Fruit fly (Drosophila melanogaster) whole organism, prepupa: Measurements from ENCODE around the gene CG7332.

Source experiments
- Blimp-1 ChIP-seq: fragments of 200-800 bp; sonication (Bioruptor generic); optimal IDR thresholded peaks from 3 replicates; lab custom pipeline; 2017; ENCODE audit warnings: missing biosample characterization, missing genetic modification characterization, mild to moderate bottlenecking, moderate library complexity, missing genetic modification reagents
- CG10631 ChIP-seq: fragments of 200-800 bp; sonication (Bioruptor generic); optimal IDR thresholded peaks from 2 replicates; lab custom pipeline; 2016; ENCODE audit warnings: missing biosample characterization, missing genetic modification characterization
- CG10669 ChIP-seq: fragments of 200-800 bp; sonication (Bioruptor generic); optimal IDR thresholded peaks from 3 replicates; lab custom pipeline; 2018; ENCODE audit warnings: missing biosample characterization, mild to moderate bottlenecking, missing genetic modification characterization, moderate library complexity
- CG11294 ChIP-seq: fragments of 200-800 bp; sonication (Bioruptor generic); IDR thresholded peaks from 2 replicates; pipeline ENCODE4 v1.3.6; 2022; ENCODE audit warnings: missing biosample characterization, missing genetic modification characterization
- CG15336 ChIP-seq: fragments of 200-800 bp; sonication (Bioruptor generic); IDR thresholded peaks from 2 replicates; pipeline ENCODE4 v1.3.6; 2022; ENCODE audit warnings: missing biosample characterization, missing genetic modification characterization
- CG1621 ChIP-seq: fragments of 200-800 bp; sonication (Bioruptor generic); optimal IDR thresholded peaks from 3 replicates; lab custom pipeline; 2018; ENCODE audit warnings: missing biosample characterization, mild to moderate bottlenecking, missing genetic modification characterization
- CG3032 ChIP-seq: fragments of 200-800 bp; optimal IDR thresholded peaks from 2 replicates; lab custom pipeline; 2019; ENCODE audit warnings: missing biosample characterization, mild to moderate bottlenecking, missing genetic modification characterization, moderate library complexity
- CG31627 ChIP-seq: fragments of 200-800 bp; sonication (Bioruptor generic); optimal IDR thresholded peaks from 3 replicates; lab custom pipeline; 2016; ENCODE audit warnings: missing biosample characterization, missing genetic modification characterization
- CG3919 ChIP-seq: fragments of 200-800 bp; sonication (Bioruptor generic); optimal IDR thresholded peaks from 3 replicates; lab custom pipeline; 2016; ENCODE audit warnings: missing biosample characterization, missing genetic modification characterization
- CG4318 ChIP-seq: fragments of 200-800 bp; sonication (Bioruptor generic); optimal IDR thresholded peaks from 3 replicates; lab custom pipeline; 2017; ENCODE audit warnings: missing biosample characterization, mild to moderate bottlenecking, missing genetic modification characterization
- CG6163 ChIP-seq: fragments of 200-800 bp; sonication (Bioruptor generic); IDR thresholded peaks from 3 replicates; pipeline ENCODE4 v1.3.6; 2022; ENCODE audit warnings: missing biosample characterization, missing genetic modification characterization
- CG6808 ChIP-seq: fragments of 200-800 bp; sonication (Bioruptor generic); optimal IDR thresholded peaks from 3 replicates; lab custom pipeline; 2017; ENCODE audit warnings: missing biosample characterization, missing genetic modification characterization, mild to moderate bottlenecking, moderate library complexity, missing genetic modification reagents
- CG6854 ChIP-seq: fragments of 200-800 bp; sonication (Bioruptor generic); optimal IDR thresholded peaks from 2 replicates; lab custom pipeline; 2017; ENCODE audit warnings: missing biosample characterization, mild to moderate bottlenecking, missing genetic modification characterization
- CG8119 ChIP-seq: fragments of 200-800 bp; sonication (Bioruptor generic); IDR thresholded peaks from 3 replicates; pipeline ENCODE4 v1.3.6; 2022; ENCODE audit warnings: missing biosample characterization, missing genetic modification characterization
- CG8319 ChIP-seq: fragments of 200-800 bp; sonication (Bioruptor generic); optimal IDR thresholded peaks from 3 replicates; lab custom pipeline; 2016; ENCODE audit warnings: missing biosample characterization, missing genetic modification characterization
- CG8632 ChIP-seq: fragments of 200-800 bp; sonication (Bioruptor generic); optimal IDR thresholded peaks from 3 replicates; lab custom pipeline; 2016; ENCODE audit warnings: missing biosample characterization, missing genetic modification characterization
- CG9139 ChIP-seq: fragments of 200-800 bp; sonication (Bioruptor generic); optimal IDR thresholded peaks from 3 replicates; lab custom pipeline; 2017; ENCODE audit warnings: missing biosample characterization, mild to moderate bottlenecking, missing genetic modification characterization
- Eip78C ChIP-seq: fragments of 200-800 bp; sonication (Bioruptor generic); peaks from one replicate; lab custom pipeline; 2016; ENCODE audit warnings: missing biosample characterization, missing genetic modification characterization
- Ets21C ChIP-seq: fragments of 200-800 bp; sonication (Bioruptor generic); optimal IDR thresholded peaks from 3 replicates; lab custom pipeline; 2016; ENCODE audit warnings: missing biosample characterization, missing genetic modification characterization
- Gug ChIP-seq: fragments of 200-800 bp; sonication (Bioruptor generic); IDR thresholded peaks from 2 replicates; pipeline ENCODE4 v1.3.6; 2022; ENCODE audit warnings: missing biosample characterization, missing genetic modification characterization
- Hr38 ChIP-seq: sonication (Bioruptor generic); optimal IDR thresholded peaks from 2 replicates; lab custom pipeline; 2016; ENCODE audit warnings: missing biosample characterization, missing genetic modification characterization
- Hr39 ChIP-seq: fragments of 200-800 bp; sonication (Bioruptor generic); optimal IDR thresholded peaks from 2 replicates; lab custom pipeline; 2016; ENCODE audit warnings: missing biosample characterization, missing genetic modification characterization
- Hr4 ChIP-seq: fragments of 200-800 bp; sonication (Bioruptor generic); optimal IDR thresholded peaks from 3 replicates; lab custom pipeline; 2016; ENCODE audit warnings: missing biosample characterization, missing genetic modification characterization
- Lpt ChIP-seq: fragments of 200-800 bp; sonication (Bioruptor generic); optimal IDR thresholded peaks from 3 replicates; lab custom pipeline; 2016; ENCODE audit warnings: missing biosample characterization, missing genetic modification characterization
- Met ChIP-seq: fragments of 200-800 bp; sonication (Bioruptor generic); optimal IDR thresholded peaks from 3 replicates; lab custom pipeline; 2016; ENCODE audit warnings: missing biosample characterization, missing genetic modification characterization
- OdsH ChIP-seq: fragments of 200-800 bp; sonication (Bioruptor generic); optimal IDR thresholded peaks from 3 replicates; lab custom pipeline; 2016; ENCODE audit warnings: missing biosample characterization, missing genetic modification characterization
- Smox ChIP-seq: fragments of 200-800 bp; sonication (Bioruptor generic); optimal IDR thresholded peaks from 3 replicates; lab custom pipeline; 2016; ENCODE audit warnings: missing biosample characterization, missing genetic modification characterization
- Sox102F ChIP-seq: fragments of 200-800 bp; sonication (Bioruptor generic); optimal IDR thresholded peaks from 2 replicates; lab custom pipeline; 2016; ENCODE audit warnings: missing biosample characterization, mild to moderate bottlenecking, missing genetic modification characterization
- achi ChIP-seq: fragments of 200-800 bp; sonication (Bioruptor generic); optimal IDR thresholded peaks from 3 replicates; lab custom pipeline; 2016; ENCODE audit warnings: missing biosample characterization, missing genetic modification characterization
- cyc ChIP-seq: fragments of 200-800 bp; sonication (Bioruptor generic); optimal IDR thresholded peaks from 3 replicates; lab custom pipeline; 2016; ENCODE audit warnings: missing biosample characterization, missing genetic modification characterization
- dsx ChIP-seq: fragments of 200-800 bp; optimal IDR thresholded peaks from 3 replicates; lab custom pipeline; 2019; ENCODE audit warnings: missing biosample characterization, mild to moderate bottlenecking, missing genetic modification characterization, moderate library complexity; ENCODE audit not compliant: poor library complexity, severe bottlenecking
- esn ChIP-seq: fragments of 200-800 bp; sonication (Bioruptor generic); optimal IDR thresholded peaks from 2 replicates; lab custom pipeline; 2016; ENCODE audit warnings: missing biosample characterization, mild to moderate bottlenecking, missing genetic modification characterization, moderate library complexity
- fd59A ChIP-seq: fragments of 200-800 bp; sonication (Bioruptor generic); optimal IDR thresholded peaks from 2 replicates; lab custom pipeline; 2017; ENCODE audit warnings: missing biosample characterization, mild to moderate bottlenecking, missing genetic modification characterization, missing genetic modification reagents
- fd85E ChIP-seq: fragments of 200-800 bp; sonication (Bioruptor generic); optimal IDR thresholded peaks from 3 replicates; lab custom pipeline; 2016; ENCODE audit warnings: missing biosample characterization, missing genetic modification characterization
- lz ChIP-seq: fragments of 200-800 bp; sonication (Bioruptor generic); optimal IDR thresholded peaks from 3 replicates; lab custom pipeline; 2016; ENCODE audit warnings: missing biosample characterization, missing genetic modification characterization
- pdm3 ChIP-seq: fragments of 200-800 bp; sonication (Bioruptor generic); optimal IDR thresholded peaks from 3 replicates; lab custom pipeline; 2016; ENCODE audit warnings: missing biosample characterization, missing genetic modification characterization
- salr ChIP-seq, 2 experiments: fragments of 200-800 bp; sonication (Bioruptor generic); optimal IDR thresholded peaks; 3 replicates each; lab custom pipeline; 2016 to 2018; ENCODE audit warnings: missing biosample characterization in 2 of 2, missing genetic modification characterization in 2 of 2, mild to moderate bottlenecking in 1 of 2
- spab ChIP-seq: fragments of 200-800 bp; sonication (Bioruptor generic); optimal IDR thresholded peaks from 2 replicates; lab custom pipeline; 2017; ENCODE audit warnings: missing biosample characterization, mild to moderate bottlenecking, missing genetic modification characterization, missing genetic modification reagents
- ss ChIP-seq, 2 experiments: fragments of 200-800 bp; sonication (Bioruptor generic); optimal IDR thresholded peaks; 2 replicates in 1 of 2; 3 replicates in 1 of 2; lab custom pipeline; 2017 to 2018; ENCODE audit warnings: mild to moderate bottlenecking in 2 of 2, missing biosample characterization in 2 of 2, missing genetic modification characterization in 2 of 2, moderate library complexity in 1 of 2
- svp ChIP-seq: fragments of 200-800 bp; sonication (Bioruptor generic); peaks from one replicate; lab custom pipeline; 2016; ENCODE audit warnings: missing biosample characterization, missing genetic modification characterization
- vri ChIP-seq: fragments of 200-800 bp; sonication (Bioruptor generic); optimal IDR thresholded peaks from 3 replicates; lab custom pipeline; 2016; ENCODE audit warnings: missing biosample characterization, mild to moderate bottlenecking, missing genetic modification characterization

The CG7332 gene

dm6 chrX:18857356-18857807 is 26.9 kb upstream of the CG7332 start, which contains the start of gene CG7322:
Gene CG7322, minus strand, starts transcription at chrX:18857757.
- no peak for TF ChIP-seq Sox102F (GFP tag; lab: Kevin White, UChicago)
- TF ChIP-seq vri (GFP tag; lab: Kevin White, UChicago), result no peak
- peak; percentile 98 for TF ChIP-seq svp (GFP tag; lab: Kevin White, UChicago)
- TF ChIP-seq CG4318, result no peak
- TF ChIP-seq Hr4, result no peak
- no peak for TF ChIP-seq CG8632 (GFP tag; lab: Kevin White, UChicago)
- TF ChIP-seq Lpt (GFP tag; lab: Kevin White, UChicago), result no peak
- no peak for TF ChIP-seq CG10631 (GFP tag; lab: Kevin White, UChicago)
- TF ChIP-seq CG6854 (GFP tag; lab: Kevin White, UChicago), result peak; percentile 6
- no peak for TF ChIP-seq CG6808
- TF ChIP-seq Gug (GFP tag; lab: Robert Waterston, UW), result no peak
- TF ChIP-seq Eip78C (GFP tag; lab: Kevin White, UChicago), result peak; percentile 32
- no peak for TF ChIP-seq pdm3 (GFP tag; lab: Kevin White, UChicago)
- no peak for TF ChIP-seq spab
- TF ChIP-seq Ets21C (GFP tag; lab: Kevin White, UChicago), result no peak
- no peak for TF ChIP-seq ss (GFP tag; optimal IDR thresholded peaks at IDR 0.05; lab: Kevin White, UChicago)
- TF ChIP-seq esn (GFP tag; lab: Kevin White, UChicago), result no peak
- TF ChIP-seq CG1621 (tag; lab: Kevin White, UChicago), result peak; percentile 49

DNA sequence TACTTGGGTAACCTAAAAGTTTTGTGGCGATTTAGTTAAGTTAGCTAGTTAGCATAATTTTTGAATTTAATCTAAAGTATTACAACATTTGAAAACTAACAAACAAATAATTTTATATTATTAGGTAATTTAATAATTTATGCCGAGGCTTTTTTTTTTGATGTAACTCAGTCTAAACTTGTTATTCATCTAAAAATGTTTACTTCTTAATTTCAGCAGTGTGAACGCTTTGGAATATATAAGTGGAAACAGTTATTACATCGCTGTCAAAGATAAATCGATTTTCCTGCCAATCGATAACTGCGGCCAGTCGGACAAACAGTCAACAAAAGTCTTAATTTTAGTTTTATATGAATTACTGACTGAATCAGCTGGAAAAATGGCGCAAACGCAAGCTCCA is 26.4 kb upstream of the CG7332 start, which contains the start of gene Usp39:
TSS of gene Usp39 (plus strand) at position 288 of the 400 bp plus-strand sequence.
- TF ChIP-seq Blimp-1 (no peak), CG11294 (GFP tag; lab: Robert Waterston, UW) (no peak), CG8319 (GFP tag; lab: Kevin White, UChicago) (no peak), Smox (GFP tag; lab: Kevin White, UChicago) (no peak), fd59A (GFP tag; lab: Kevin White, UChicago) (no peak), lz (GFP tag; lab: Kevin White, UChicago) (peak; percentile 10), CG10631 (GFP tag; lab: Kevin White, UChicago) (no peak), achi (peak; percentile 83), fd85E (GFP tag; lab: Kevin White, UChicago) (no peak), Sox102F (GFP tag; lab: Kevin White, UChicago) (no peak), CG6854 (GFP tag; lab: Kevin White, UChicago) (no peak), CG6163 (GFP tag; lab: Robert Waterston, UW) (no peak), cyc (peak; percentile 5), esn (GFP tag; lab: Kevin White, UChicago) (peak; percentile 33), salr (GFP tag; optimal IDR thresholded peaks at IDR 0.05; lab: Kevin White, UChicago) (no peak), Hr39 (GFP tag; lab: Kevin White, UChicago) (no peak), CG31627 (GFP tag; lab: Kevin White, UChicago) (peak; percentile 31)

DNA sequence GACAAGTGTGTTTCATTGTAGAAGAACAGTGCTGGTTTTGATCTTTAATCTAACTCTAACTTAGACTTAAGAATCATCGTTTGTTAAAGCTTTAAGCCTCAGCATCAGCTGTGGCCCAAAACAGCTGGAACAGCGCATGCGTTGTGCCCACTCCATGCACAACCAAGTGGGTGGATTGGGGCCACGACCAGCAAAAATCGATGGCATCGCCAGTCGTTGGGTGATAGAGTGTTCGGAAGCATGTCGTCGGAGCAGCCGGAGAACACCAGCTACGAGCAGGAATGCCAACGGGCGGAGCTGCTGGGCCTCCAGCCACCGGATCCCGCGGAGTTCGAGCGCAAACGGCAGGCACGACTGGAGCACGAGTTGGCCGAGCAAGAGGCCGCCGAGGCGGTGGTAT is 24.2 kb upstream of the CG7332 start, which contains the start of gene CG32544:
TSS of gene CG32544 (plus strand) at position 211 of the 400 bp plus-strand sequence.
- TF ChIP-seq Ets21C (GFP tag; lab: Kevin White, UChicago), result no peak
- no peak for TF ChIP-seq CG8119
- no peak for TF ChIP-seq Gug (GFP tag; lab: Robert Waterston, UW)
- TF ChIP-seq Hr4, result no peak
- no peak for TF ChIP-seq dsx (GFP tag; lab: Kevin White, UChicago)
- TF ChIP-seq CG10669 (GFP tag; lab: Kevin White, UChicago), result no peak
- no peak for TF ChIP-seq Hr39 (GFP tag; lab: Kevin White, UChicago)
- no peak for TF ChIP-seq salr (GFP tag; optimal IDR thresholded peaks at IDR 0.05; lab: Kevin White, UChicago)
- no peak for TF ChIP-seq CG6163 (GFP tag; lab: Robert Waterston, UW)
- TF ChIP-seq CG15336, result no peak
- TF ChIP-seq CG31627 (GFP tag; lab: Kevin White, UChicago), result no peak
- no peak for TF ChIP-seq CG9139 (GFP tag; lab: Kevin White, UChicago)
- TF ChIP-seq Hr38 (GFP tag; lab: Kevin White, UChicago), result no peak
- TF ChIP-seq CG3919 (GFP tag; lab: Kevin White, UChicago), result no peak
- no peak for TF ChIP-seq Met (GFP tag; lab: Kevin White, UChicago)
- TF ChIP-seq CG3032 (tag; lab: Kevin White, UChicago), result no peak
- no peak for TF ChIP-seq OdsH
- no peak for TF ChIP-seq CG11294 (GFP tag; lab: Robert Waterston, UW)
